1 worm cellular context compared by ENCODE assay signal in genomic region chrV:12298184-12298583, ce11.
TF ChIP-seq lines count a peak whose summit lies in the region.

No protein-coding gene starts in this region.

TF ChIP-seq in whole organism, L4 larva, 104 proteins besides CTCF, POLR2A, EP300 and RAD21 (continued from another document):
- TF ChIP-seq dmd-8 (GFP tag; IDR thresholded peaks at IDR 0.05; lab: Robert Waterston, UW), result no peak
- TF ChIP-seq daf-16 (GFP tag; optimal IDR thresholded peaks at IDR 0.05; lab: Kevin White, UChicago), result no peak
- peak; percentile 29 for TF ChIP-seq daf-16 (tag; optimal IDR thresholded peaks at IDR 0.05; lab: Kevin White, UChicago)
- TF ChIP-seq lin-29 (GFP tag; IDR thresholded peaks at IDR 0.05; lab: Robert Waterston, UW), result no peak
